Fruit fly (Drosophila melanogaster) whole organism: ENCODE results near the gene Ir94e.

Source experiments
- CG8478 ChIP-seq: fragments of >200 bp; optimal IDR thresholded peaks from 2 replicates; lab custom pipeline; 2018; ENCODE audit warnings: inconsistent platforms
- Dll ChIP-seq: fragments of >200 bp; optimal IDR thresholded peaks from 2 replicates; lab custom pipeline; 2017
- EcR ChIP-seq, 2 experiments: fragments of >200 bp; optimal IDR thresholded peaks; 2 replicates each; lab custom pipeline; 2017; ENCODE audit warnings: missing biosample characterization in 2 of 2, missing genetic modification characterization in 2 of 2, missing genetic modification reagents in 2 of 2

- no peak for TF ChIP-seq Dll (lab: Kevin White, UChicago)
- no peak for TF ChIP-seq CG8478 (lab: Kevin White, UChicago)
- TF ChIP-seq EcR (GFP tag; optimal IDR thresholded peaks at IDR 0.05; lab: Kevin White, UChicago) = no peak
These were observed 49.2 kb upstream of the Ir94e start, which contains the start of the genes ATPsynCF6 and Sec13 for dm6 chr3R:23355829-23356738.
